Fruit fly (Drosophila melanogaster) whole organism, prepupa: Measurements from ENCODE around the gene Ddc.

Experiments used
- CG10631 ChIP-seq: fragments of 200-800 bp; sonication (Bioruptor generic); optimal IDR thresholded peaks from 2 replicates; lab custom pipeline; 2016; ENCODE audit warnings: missing biosample characterization, missing genetic modification characterization
- CG10669 ChIP-seq: fragments of 200-800 bp; sonication (Bioruptor generic); optimal IDR thresholded peaks from 3 replicates; lab custom pipeline; 2018; ENCODE audit warnings: missing biosample characterization, mild to moderate bottlenecking, missing genetic modification characterization, moderate library complexity
- CG11294 ChIP-seq: fragments of 200-800 bp; sonication (Bioruptor generic); IDR thresholded peaks from 2 replicates; pipeline ENCODE4 v1.3.6; 2022; ENCODE audit warnings: missing biosample characterization, missing genetic modification characterization
- CG11762 ChIP-seq: fragments of 200-800 bp; sonication (Bioruptor generic); optimal IDR thresholded peaks from 3 replicates; lab custom pipeline; 2016; ENCODE audit warnings: missing biosample characterization, missing genetic modification characterization; ENCODE audit not compliant: insufficient read depth
- CG11902 ChIP-seq: fragments of 200-800 bp; sonication (Bioruptor generic); optimal IDR thresholded peaks from 3 replicates; lab custom pipeline; 2016; ENCODE audit warnings: missing biosample characterization, missing genetic modification characterization
- CG3032 ChIP-seq: fragments of 200-800 bp; optimal IDR thresholded peaks from 2 replicates; lab custom pipeline; 2019; ENCODE audit warnings: missing biosample characterization, mild to moderate bottlenecking, missing genetic modification characterization, moderate library complexity
- CG31627 ChIP-seq: fragments of 200-800 bp; sonication (Bioruptor generic); optimal IDR thresholded peaks from 3 replicates; lab custom pipeline; 2016; ENCODE audit warnings: missing biosample characterization, missing genetic modification characterization
- CG32006 ChIP-seq: fragments of 200-800 bp; sonication (Bioruptor generic); optimal IDR thresholded peaks from 3 replicates; lab custom pipeline; 2017; ENCODE audit warnings: missing biosample characterization, mild to moderate bottlenecking, missing genetic modification characterization
- CG3919 ChIP-seq: fragments of 200-800 bp; sonication (Bioruptor generic); optimal IDR thresholded peaks from 3 replicates; lab custom pipeline; 2016; ENCODE audit warnings: missing biosample characterization, missing genetic modification characterization
- CG6276 ChIP-seq: fragments of 200-800 bp; sonication (Bioruptor generic); optimal IDR thresholded peaks from 2 replicates; lab custom pipeline; 2017; ENCODE audit warnings: missing biosample characterization, mild to moderate bottlenecking, missing genetic modification characterization
- CG6792 ChIP-seq: fragments of 200-800 bp; sonication (Bioruptor generic); optimal IDR thresholded peaks from 3 replicates; lab custom pipeline; 2016; ENCODE audit warnings: missing biosample characterization, missing genetic modification characterization
- CG6808 ChIP-seq: fragments of 200-800 bp; sonication (Bioruptor generic); optimal IDR thresholded peaks from 3 replicates; lab custom pipeline; 2017; ENCODE audit warnings: missing biosample characterization, missing genetic modification characterization, mild to moderate bottlenecking, moderate library complexity, missing genetic modification reagents
- CG7368 ChIP-seq: fragments of 200-800 bp; sonication (Bioruptor generic); optimal IDR thresholded peaks from 3 replicates; lab custom pipeline; 2016; ENCODE audit warnings: missing biosample characterization, missing genetic modification characterization
- Eip75B ChIP-seq: fragments of 200-800 bp; sonication (Bioruptor generic); optimal IDR thresholded peaks from 3 replicates; lab custom pipeline; 2016; ENCODE audit warnings: missing biosample characterization, missing genetic modification characterization
- Eip78C ChIP-seq: fragments of 200-800 bp; sonication (Bioruptor generic); peaks from one replicate; lab custom pipeline; 2016; ENCODE audit warnings: missing biosample characterization, missing genetic modification characterization
- Eip93F ChIP-seq: fragments of 200-800 bp; sonication (Bioruptor generic); optimal IDR thresholded peaks from 2 replicates; lab custom pipeline; 2016; ENCODE audit warnings: missing biosample characterization, mild to moderate bottlenecking, missing genetic modification characterization
- Ets21C ChIP-seq: fragments of 200-800 bp; sonication (Bioruptor generic); optimal IDR thresholded peaks from 3 replicates; lab custom pipeline; 2016; ENCODE audit warnings: missing biosample characterization, missing genetic modification characterization
- Gug ChIP-seq: fragments of 200-800 bp; sonication (Bioruptor generic); IDR thresholded peaks from 2 replicates; pipeline ENCODE4 v1.3.6; 2022; ENCODE audit warnings: missing biosample characterization, missing genetic modification characterization
- Hr39 ChIP-seq: fragments of 200-800 bp; sonication (Bioruptor generic); optimal IDR thresholded peaks from 2 replicates; lab custom pipeline; 2016; ENCODE audit warnings: missing biosample characterization, missing genetic modification characterization
- Hr4 ChIP-seq: fragments of 200-800 bp; sonication (Bioruptor generic); optimal IDR thresholded peaks from 3 replicates; lab custom pipeline; 2016; ENCODE audit warnings: missing biosample characterization, missing genetic modification characterization
- Met ChIP-seq: fragments of 200-800 bp; sonication (Bioruptor generic); optimal IDR thresholded peaks from 3 replicates; lab custom pipeline; 2016; ENCODE audit warnings: missing biosample characterization, missing genetic modification characterization
- OdsH ChIP-seq: fragments of 200-800 bp; sonication (Bioruptor generic); optimal IDR thresholded peaks from 3 replicates; lab custom pipeline; 2016; ENCODE audit warnings: missing biosample characterization, missing genetic modification characterization
- Sox102F ChIP-seq: fragments of 200-800 bp; sonication (Bioruptor generic); optimal IDR thresholded peaks from 2 replicates; lab custom pipeline; 2016; ENCODE audit warnings: missing biosample characterization, mild to moderate bottlenecking, missing genetic modification characterization
- Sox15 ChIP-seq: fragments of 200-800 bp; sonication (Bioruptor generic); optimal IDR thresholded peaks from 3 replicates; lab custom pipeline; 2016; ENCODE audit warnings: missing biosample characterization, missing genetic modification characterization
- achi ChIP-seq: fragments of 200-800 bp; sonication (Bioruptor generic); optimal IDR thresholded peaks from 3 replicates; lab custom pipeline; 2016; ENCODE audit warnings: missing biosample characterization, missing genetic modification characterization
- acj6 ChIP-seq: fragments of 200-800 bp; sonication (Bioruptor generic); optimal IDR thresholded peaks from 3 replicates; lab custom pipeline; 2016; ENCODE audit warnings: missing biosample characterization, missing genetic modification characterization
- cyc ChIP-seq: fragments of 200-800 bp; sonication (Bioruptor generic); optimal IDR thresholded peaks from 3 replicates; lab custom pipeline; 2016; ENCODE audit warnings: missing biosample characterization, missing genetic modification characterization
- dac ChIP-seq: fragments of 200-800 bp; sonication (Bioruptor generic); optimal IDR thresholded peaks from 2 replicates; lab custom pipeline; 2017; ENCODE audit warnings: missing biosample characterization, mild to moderate bottlenecking, missing genetic modification characterization
- eg ChIP-seq: fragments of 200-800 bp; sonication (Bioruptor generic); IDR thresholded peaks from 3 replicates; pipeline ENCODE4 v1.3.6; 2022; ENCODE audit warnings: missing biosample characterization, missing genetic modification characterization
- esn ChIP-seq: fragments of 200-800 bp; sonication (Bioruptor generic); optimal IDR thresholded peaks from 2 replicates; lab custom pipeline; 2016; ENCODE audit warnings: missing biosample characterization, mild to moderate bottlenecking, missing genetic modification characterization, moderate library complexity
- fd59A ChIP-seq: fragments of 200-800 bp; sonication (Bioruptor generic); optimal IDR thresholded peaks from 2 replicates; lab custom pipeline; 2017; ENCODE audit warnings: missing biosample characterization, mild to moderate bottlenecking, missing genetic modification characterization, missing genetic modification reagents
- fd85E ChIP-seq: fragments of 200-800 bp; sonication (Bioruptor generic); optimal IDR thresholded peaks from 3 replicates; lab custom pipeline; 2016; ENCODE audit warnings: missing biosample characterization, missing genetic modification characterization
- fkh ChIP-seq: fragments of 200-800 bp; sonication (Bioruptor generic); optimal IDR thresholded peaks from 3 replicates; lab custom pipeline; 2017; ENCODE audit warnings: missing biosample characterization, mild to moderate bottlenecking, missing genetic modification characterization, moderate library complexity
- lz ChIP-seq: fragments of 200-800 bp; sonication (Bioruptor generic); optimal IDR thresholded peaks from 3 replicates; lab custom pipeline; 2016; ENCODE audit warnings: missing biosample characterization, missing genetic modification characterization
- net ChIP-seq: fragments of 200-800 bp; sonication (Bioruptor generic); optimal IDR thresholded peaks from 3 replicates; lab custom pipeline; 2016; ENCODE audit warnings: missing biosample characterization, missing genetic modification characterization
- salr ChIP-seq, 2 experiments: fragments of 200-800 bp; sonication (Bioruptor generic); optimal IDR thresholded peaks; 3 replicates each; lab custom pipeline; 2016 to 2018; ENCODE audit warnings: missing biosample characterization in 2 of 2, missing genetic modification characterization in 2 of 2, mild to moderate bottlenecking in 1 of 2
- spab ChIP-seq: fragments of 200-800 bp; sonication (Bioruptor generic); optimal IDR thresholded peaks from 2 replicates; lab custom pipeline; 2017; ENCODE audit warnings: missing biosample characterization, mild to moderate bottlenecking, missing genetic modification characterization, missing genetic modification reagents
- svp ChIP-seq: fragments of 200-800 bp; sonication (Bioruptor generic); peaks from one replicate; lab custom pipeline; 2016; ENCODE audit warnings: missing biosample characterization, missing genetic modification characterization
- topi ChIP-seq: fragments of 200-800 bp; sonication (Bioruptor generic); optimal IDR thresholded peaks from 3 replicates; lab custom pipeline; 2016; ENCODE audit warnings: missing biosample characterization, missing genetic modification characterization
- vri ChIP-seq: fragments of 200-800 bp; sonication (Bioruptor generic); optimal IDR thresholded peaks from 3 replicates; lab custom pipeline; 2016; ENCODE audit warnings: missing biosample characterization, mild to moderate bottlenecking, missing genetic modification characterization

Ddc gene

DNA sequence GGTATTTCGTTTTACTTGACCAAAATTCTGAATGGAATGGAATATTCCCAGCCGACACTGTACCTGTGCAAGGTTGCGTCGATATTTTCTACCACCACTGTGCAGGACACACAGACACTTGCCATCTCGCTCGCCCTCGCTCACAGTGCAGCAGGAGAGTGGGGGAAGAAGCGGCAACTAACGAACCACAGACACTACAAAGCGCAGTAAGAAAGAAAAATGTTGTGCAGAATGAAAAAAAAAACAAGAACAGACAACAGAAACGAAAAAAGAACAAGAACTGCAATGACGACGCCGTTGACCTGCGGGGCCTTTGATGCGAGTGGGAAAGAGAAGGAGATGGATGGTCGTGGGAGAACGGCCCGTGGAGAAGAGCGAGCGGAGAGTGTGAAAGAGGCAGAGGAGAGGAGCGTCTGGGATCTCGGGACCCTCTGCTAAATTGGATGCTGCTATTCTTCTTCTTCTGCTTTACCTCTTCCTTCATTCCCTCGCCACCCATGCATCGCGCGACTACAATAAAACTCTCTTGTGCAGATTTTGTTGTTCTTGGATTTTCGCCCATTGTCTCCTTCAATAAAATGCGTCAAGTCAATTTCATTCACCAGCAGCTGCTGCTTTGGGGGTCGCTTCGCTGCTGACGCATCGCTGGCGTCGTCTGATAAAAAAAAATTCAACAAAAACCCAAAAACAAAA lies 41.3 kb upstream of the Ddc start (continued):
- no peak for TF ChIP-seq Ets21C (GFP tag; lab: Kevin White, UChicago)
- TF ChIP-seq CG11762 (GFP tag; lab: Kevin White, UChicago) = peak; percentile 34
- peak; percentile 84 for TF ChIP-seq fd59A (GFP tag; lab: Kevin White, UChicago)
- TF ChIP-seq salr (GFP tag; optimal IDR thresholded peaks at IDR 0.05; lab: Kevin White, UChicago) = peak; percentile 83 to 84
- TF ChIP-seq Hr39 (GFP tag; lab: Kevin White, UChicago) = peak; percentile 35
- TF ChIP-seq CG10669 (GFP tag; lab: Kevin White, UChicago) = peak; percentile 82
- peak; percentile 65 for TF ChIP-seq esn (GFP tag; lab: Kevin White, UChicago)
- peak; percentile 96 for TF ChIP-seq CG6808 (GFP tag; lab: Kevin White, UChicago)
- TF ChIP-seq, all 60 proteins: peak for 47

DNA sequence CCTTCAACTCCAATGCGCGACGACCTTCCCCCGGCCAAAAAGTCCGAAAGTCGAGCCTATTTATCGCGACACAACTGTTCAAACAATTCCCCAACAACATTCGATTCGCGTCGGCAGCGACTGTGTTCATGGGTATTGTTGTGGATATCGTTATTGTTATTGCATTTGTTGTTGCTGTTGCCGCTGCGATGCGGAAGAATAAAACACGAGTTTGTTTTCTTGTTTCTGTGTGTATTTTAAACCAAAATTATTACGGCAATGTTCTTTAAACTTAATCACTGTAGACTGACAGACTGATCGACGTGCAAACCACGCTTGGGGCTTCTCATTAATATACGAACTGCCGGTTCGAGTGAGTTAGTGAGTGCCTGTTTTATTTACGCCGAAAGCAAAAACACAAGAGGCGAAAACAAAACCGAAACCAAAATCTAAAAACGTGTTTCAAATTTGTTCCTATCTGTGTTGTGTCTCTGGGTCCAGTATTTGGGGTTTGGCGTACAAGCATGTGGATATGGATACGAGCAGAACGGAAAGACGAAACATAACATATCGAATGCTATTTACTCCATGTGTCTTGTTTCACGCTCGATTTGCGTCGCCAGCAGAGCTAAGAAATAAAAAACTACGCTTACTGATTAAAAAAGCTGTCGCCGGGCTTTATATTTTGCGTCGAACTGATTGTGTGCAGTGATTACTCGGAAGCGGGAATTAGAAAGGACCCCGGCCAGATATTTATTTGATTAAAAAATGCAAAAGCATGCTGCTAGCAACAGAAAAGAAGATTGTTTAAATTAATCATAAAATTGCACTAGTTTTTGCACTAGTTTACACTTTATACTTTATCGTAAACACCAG lies 39.7 kb upstream of the Ddc start:
- TF ChIP-seq Eip78C (peak; percentile 33), Hr4 (GFP tag; lab: Kevin White, UChicago) (peak; percentile 16), achi (GFP tag; lab: Kevin White, UChicago) (no peak), Met (no peak), CG32006 (GFP tag; lab: Kevin White, UChicago) (peak; percentile 35), Sox102F (no peak), fkh (GFP tag; lab: Kevin White, UChicago) (peak; percentile 25), fd85E (GFP tag; lab: Kevin White, UChicago) (no peak), esn (GFP tag; lab: Kevin White, UChicago) (peak; percentile 2), CG6276 (GFP tag; lab: Kevin White, UChicago) (no peak), CG6792 (GFP tag; lab: Kevin White, UChicago) (no peak), CG11294 (GFP tag; lab: Robert Waterston, UW) (no peak), salr (GFP tag; optimal IDR thresholded peaks at IDR 0.05; lab: Kevin White, UChicago) (peak in 1 of 2 experiments; percentile 25), lz (GFP tag; lab: Kevin White, UChicago) (peak; percentile 23), CG3919 (GFP tag; lab: Kevin White, UChicago) (no peak), eg (GFP tag; lab: Robert Waterston, UW) (0 out of 3 replicates have a peak, but pooled peaks have one; percentile 5), vri (peak; percentile 45), Hr39 (GFP tag; lab: Kevin White, UChicago) (peak; percentile 32)

DNA sequence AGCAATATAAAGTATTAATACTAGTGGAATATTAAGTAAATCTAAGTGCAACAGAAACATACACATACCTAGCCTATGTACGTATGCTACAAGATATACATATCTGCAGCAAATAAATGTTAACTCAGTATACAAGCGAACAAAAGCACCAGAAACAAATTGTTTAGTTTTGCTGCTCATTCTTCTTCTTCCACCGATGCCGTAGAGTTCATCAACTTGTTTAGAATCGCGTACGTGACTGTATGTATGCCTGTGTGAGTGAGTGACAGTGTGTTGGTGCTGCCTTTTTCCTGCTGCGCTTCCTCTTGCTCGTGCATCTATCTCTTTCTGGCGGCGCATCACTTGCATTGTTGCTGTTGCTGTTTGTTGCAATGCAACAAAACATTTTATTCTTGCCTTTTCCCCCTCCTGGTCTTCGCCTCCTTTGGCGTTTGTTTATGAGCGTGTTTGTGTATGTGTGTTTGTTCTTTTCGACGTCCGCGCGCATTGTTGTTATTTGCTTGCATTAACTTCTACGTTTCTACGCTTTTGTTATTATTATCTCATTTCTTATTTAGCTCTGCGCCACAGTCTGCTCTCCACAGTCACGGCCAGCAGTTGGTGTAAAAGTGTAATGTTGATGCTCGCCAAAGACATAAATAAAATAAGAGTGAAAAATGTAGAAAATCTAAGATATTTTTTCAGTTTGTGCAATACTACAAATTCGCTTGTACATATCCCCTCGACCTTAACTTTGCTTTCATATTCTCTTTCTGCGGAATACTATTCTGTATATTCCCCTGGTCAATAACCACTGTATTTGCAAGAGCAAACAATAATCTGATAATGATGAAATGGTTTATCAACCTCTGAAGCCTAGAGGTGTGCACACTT lies 38.8 kb upstream of the Ddc start:
- TF ChIP-seq CG11902 (GFP tag; lab: Kevin White, UChicago) (no peak), OdsH (GFP tag; lab: Kevin White, UChicago) (peak; percentile 71), Ets21C (GFP tag; lab: Kevin White, UChicago) (peak; percentile 41), Hr4 (GFP tag; lab: Kevin White, UChicago) (peak; percentile 80), CG10631 (peak; percentile 39), achi (GFP tag; lab: Kevin White, UChicago) (peak; percentile 69), CG6276 (GFP tag; lab: Kevin White, UChicago) (peak; percentile 57), spab (GFP tag; lab: Kevin White, UChicago) (peak; percentile 3), CG6792 (GFP tag; lab: Kevin White, UChicago) (peak; percentile 45), lz (GFP tag; lab: Kevin White, UChicago) (peak; percentile 72), Met (peak; percentile 65), acj6 (GFP tag; lab: Kevin White, UChicago) (peak; percentile 64), CG7368 (GFP tag; lab: Kevin White, UChicago) (peak; percentile 37), cyc (GFP tag; lab: Kevin White, UChicago) (peak; percentile 61), dac (peak; percentile 21), Eip93F (GFP tag; lab: Kevin White, UChicago) (peak; percentile 63), CG3032 (tag; lab: Kevin White, UChicago) (peak; percentile 15), Gug (GFP tag; lab: Robert Waterston, UW) (peak; percentile 45), CG3919 (GFP tag; lab: Kevin White, UChicago) (peak; percentile 45), CG31627 (GFP tag; lab: Kevin White, UChicago) (peak; percentile 69), CG11294 (GFP tag; lab: Robert Waterston, UW) (no peak; the same call in 1 of the 2 replicates), Hr39 (GFP tag; lab: Kevin White, UChicago) (peak; percentile 67), Eip75B (peak; percentile 8), svp (GFP tag; lab: Kevin White, UChicago) (peak; percentile 92), vri (peak; percentile 86), Sox15 (peak; percentile 17), net (GFP tag; lab: Kevin White, UChicago) (peak; percentile 42), topi (GFP tag; lab: Kevin White, UChicago) (peak; percentile 63)
